Fruit fly (Drosophila melanogaster): ENCODE measurements around the gene Dci.

The Dci gene

dm6 chr3L:851061-851460 lies at the start of gene Dci:
TSS of gene Dci (plus strand) at chr3L:851346.
- no peak for TF ChIP-seq CTCF (optimal IDR thresholded peaks at IDR 0.05)
- no peak for TF ChIP-seq CG8478 (optimal IDR thresholded peaks at IDR 0.05)

dm6 chr3L:801860-802462 lies 49.2 kb upstream of the Dci start:
- no peak for TF ChIP-seq CTCF (optimal IDR thresholded peaks at IDR 0.05)
- TF ChIP-seq CG8478 (optimal IDR thresholded peaks at IDR 0.05) = no peak

dm6 chr3L:802700-803273 lies 48.4 kb upstream of the Dci start:
- TF ChIP-seq CG8478 (optimal IDR thresholded peaks at IDR 0.05) = no peak
- no peak for TF ChIP-seq CTCF (optimal IDR thresholded peaks at IDR 0.05)

- TF ChIP-seq CG8478 (optimal IDR thresholded peaks at IDR 0.05) (no peak), CTCF (optimal IDR thresholded peaks at IDR 0.05) (no peak)
Measured at dm6 chr3L:803951-804350, 47.2 kb upstream of the Dci start, which contains the start of gene CG13898. TSS of gene CG13898 (minus strand) at chr3L:804051.

dm6 chr3L:804557-805260 lies 46.4 kb upstream of the Dci start:
- no peak for TF ChIP-seq CTCF (optimal IDR thresholded peaks at IDR 0.05)
- TF ChIP-seq CG8478 (optimal IDR thresholded peaks at IDR 0.05) = no peak

dm6 chr3L:805642-806218 lies 45.4 kb upstream of the Dci start:
- TF ChIP-seq CG8478 (optimal IDR thresholded peaks at IDR 0.05) (no peak), CTCF (optimal IDR thresholded peaks at IDR 0.05) (no peak)

dm6 chr3L:807456-807855 lies 43.7 kb upstream of the Dci start:
- TF ChIP-seq CG8478 (optimal IDR thresholded peaks at IDR 0.05) = no peak
- no peak for TF ChIP-seq CTCF (optimal IDR thresholded peaks at IDR 0.05)

dm6 chr3L:808725-809537 lies 42.2 kb upstream of the Dci start:
- no peak for TF ChIP-seq CG8478 (optimal IDR thresholded peaks at IDR 0.05)

dm6 chr3L:809538-809805 lies 41.7 kb upstream of the Dci start:
- TF ChIP-seq CTCF (optimal IDR thresholded peaks at IDR 0.05) (no peak), CG8478 (optimal IDR thresholded peaks at IDR 0.05) (no peak)

dm6 chr3L:810038-810644 lies 41.0 kb upstream of the Dci start:
- no peak for TF ChIP-seq CG8478 (optimal IDR thresholded peaks at IDR 0.05)
- TF ChIP-seq CTCF (optimal IDR thresholded peaks at IDR 0.05) = no peak

dm6 chr3L:811816-812215 lies 39.3 kb upstream of the Dci start:
- no peak for TF ChIP-seq CG8478 (optimal IDR thresholded peaks at IDR 0.05)
- no peak for TF ChIP-seq CTCF (optimal IDR thresholded peaks at IDR 0.05)

- TF ChIP-seq CTCF (optimal IDR thresholded peaks at IDR 0.05) (no peak), CG8478 (optimal IDR thresholded peaks at IDR 0.05) (no peak)
Measured at dm6 chr3L:813229-813837, 37.8 kb upstream of the Dci start.

dm6 chr3L:813911-814310 lies 37.2 kb upstream of the Dci start:
- TF ChIP-seq CG8478 (optimal IDR thresholded peaks at IDR 0.05) (no peak), CTCF (optimal IDR thresholded peaks at IDR 0.05) (no peak)
